Worm (Caenorhabditis elegans) whole organism, L2 larva: ENCODE data around the gene ZK666.11.

Source experiments
- C34F6.9 ChIP-seq: fragments of 150-350 bp; optimal IDR thresholded peaks from 2 replicates; lab custom pipeline; 2014; ENCODE audit warnings: missing biosample characterization, missing genetic modification characterization
- F13H6.1 ChIP-seq: sonication (generic microtip); optimal IDR thresholded peaks from 2 replicates; lab custom pipeline; 2016; ENCODE audit warnings: missing genetic modification characterization, missing compliant biosample characterization
- R02D3.7 ChIP-seq: fragments of 150-350 bp; optimal IDR thresholded peaks from 2 replicates; lab custom pipeline; 2014; ENCODE audit warnings: missing biosample characterization, missing genetic modification characterization
- Y55F3AM.14 ChIP-seq: fragments of 200-800 bp; sonication (Bioruptor generic); optimal IDR thresholded peaks from 2 replicates; lab custom pipeline; 2018; ENCODE audit warnings: mild to moderate bottlenecking, missing genetic modification characterization, missing compliant biosample characterization
- ZK546.5 ChIP-seq: sonication (generic microtip); optimal IDR thresholded peaks from 2 replicates; lab custom pipeline; 2017; ENCODE audit warnings: missing biosample characterization, missing genetic modification characterization
- ceh-82 ChIP-seq: fragments of 150-350 bp; optimal IDR thresholded peaks from 2 replicates; lab custom pipeline; 2014; ENCODE audit warnings: missing biosample characterization, missing genetic modification characterization
- egl-27 ChIP-seq: sonication (generic microtip); optimal IDR thresholded peaks from 3 replicates; lab custom pipeline; 2017; ENCODE audit warnings: missing biosample characterization, missing genetic modification reagents, missing genetic modification characterization
- gmeb-1 ChIP-seq: fragments of 150-350 bp; optimal IDR thresholded peaks from 2 replicates; lab custom pipeline; 2014; ENCODE audit warnings: missing biosample characterization, missing genetic modification characterization
- lin-11 ChIP-seq: fragments of 150-350 bp; sonication (generic microtip); optimal IDR thresholded peaks from 2 replicates; lab custom pipeline; 2014; ENCODE audit warnings: missing biosample characterization, missing genetic modification characterization, inconsistent platforms, mixed read lengths
- lin-39 ChIP-seq: fragments of 150-350 bp; optimal IDR thresholded peaks from 2 replicates; lab custom pipeline; 2014; ENCODE audit warnings: missing biosample characterization, missing genetic modification reagents, missing genetic modification characterization
- mab-5 ChIP-seq: fragments of 150-350 bp; optimal IDR thresholded peaks from 2 replicates; lab custom pipeline; 2014; ENCODE audit warnings: missing biosample characterization, missing genetic modification characterization
- nhr-11 ChIP-seq: fragments of 150-350 bp; optimal IDR thresholded peaks from 2 replicates; lab custom pipeline; 2014; ENCODE audit warnings: missing biosample characterization, missing genetic modification characterization
- nhr-129 ChIP-seq: fragments of 150-350 bp; optimal IDR thresholded peaks from 2 replicates; lab custom pipeline; 2014; ENCODE audit warnings: missing biosample characterization, missing genetic modification characterization
- nhr-237 ChIP-seq: fragments of 150-350 bp; optimal IDR thresholded peaks from 2 replicates; lab custom pipeline; 2014; ENCODE audit warnings: missing biosample characterization, missing genetic modification characterization
- nhr-6 ChIP-seq: fragments of 150-350 bp; optimal IDR thresholded peaks from 2 replicates; lab custom pipeline; 2014; ENCODE audit warnings: missing biosample characterization, missing genetic modification characterization
- nhr-77 ChIP-seq: fragments of 150-350 bp; optimal IDR thresholded peaks from 2 replicates; lab custom pipeline; 2014; ENCODE audit warnings: missing biosample characterization, missing genetic modification characterization
- sem-4 ChIP-seq: fragments of 150-350 bp; optimal IDR thresholded peaks from 2 replicates; lab custom pipeline; 2014; ENCODE audit warnings: missing biosample characterization, missing genetic modification reagents, missing genetic modification characterization
- skn-1 ChIP-seq: sonication (generic microtip); optimal IDR thresholded peaks from 2 replicates; lab custom pipeline; 2017; ENCODE audit warnings: missing biosample characterization, missing genetic modification characterization
- sma-9 ChIP-seq, 2 experiments: fragments of 150-350 bp in 1 of 2; sonication (generic microtip) in 1 of 2; optimal IDR thresholded peaks; 2 replicates each; lab custom pipeline; 2014 to 2016; ENCODE audit warnings: missing genetic modification characterization in 2 of 2, mild to moderate bottlenecking in 1 of 2, missing biosample characterization in 1 of 2, missing compliant biosample characterization in 1 of 2, missing genetic modification reagents in 1 of 2, moderate library complexity in 1 of 2
- unc-62 ChIP-seq: fragments of 150-350 bp; optimal IDR thresholded peaks from 2 replicates; lab custom pipeline; 2014; ENCODE audit warnings: missing biosample characterization, missing genetic modification reagents, missing genetic modification characterization
- ztf-1 ChIP-seq: fragments of 200-800 bp; sonication (Bioruptor generic); conservative IDR thresholded peaks from 2 replicates; pipeline ENCODE4 v1.3.6; 2022; ENCODE audit warnings: missing genetic modification characterization, missing compliant biosample characterization

ZK666.11 gene

DNA sequence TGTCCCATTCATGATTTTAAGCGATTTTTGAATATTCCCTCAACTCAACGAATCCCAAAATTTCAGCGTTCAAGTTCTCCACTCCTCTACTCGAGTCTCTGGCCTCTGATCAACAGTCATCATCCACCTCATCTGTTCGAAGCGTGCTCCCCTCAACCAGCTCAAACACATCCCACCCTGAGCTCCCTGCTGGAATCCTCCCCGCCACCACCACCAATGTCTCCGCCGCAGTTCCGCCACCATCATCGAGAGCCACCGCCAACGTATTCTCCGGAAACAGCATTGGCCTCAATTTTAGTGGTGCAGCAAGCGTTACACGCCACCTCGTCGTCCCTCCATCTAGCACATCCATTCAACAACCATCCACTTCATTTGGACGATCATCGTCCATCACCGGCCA, 49.3 kb downstream of the ZK666.11 start:
- TF ChIP-seq lin-39 (tag; lab: Kevin White, UChicago) (no peak), unc-62 (GFP tag; lab: Kevin White, UChicago) (no peak), ztf-1 (GFP tag; lab: Robert Waterston, UW) (no peak), ZK546.5 (tag; lab: Kevin White, UChicago) (no peak), C34F6.9 (no peak), nhr-11 (tag; lab: Kevin White, UChicago) (no peak), sem-4 (no peak), mab-5 (tag; lab: Kevin White, UChicago) (no peak), egl-27 (tag; lab: Kevin White, UChicago) (no peak), nhr-129 (no peak), nhr-237 (tag; lab: Kevin White, UChicago) (no peak), R02D3.7 (no peak), nhr-6 (tag; lab: Kevin White, UChicago) (no peak)

DNA sequence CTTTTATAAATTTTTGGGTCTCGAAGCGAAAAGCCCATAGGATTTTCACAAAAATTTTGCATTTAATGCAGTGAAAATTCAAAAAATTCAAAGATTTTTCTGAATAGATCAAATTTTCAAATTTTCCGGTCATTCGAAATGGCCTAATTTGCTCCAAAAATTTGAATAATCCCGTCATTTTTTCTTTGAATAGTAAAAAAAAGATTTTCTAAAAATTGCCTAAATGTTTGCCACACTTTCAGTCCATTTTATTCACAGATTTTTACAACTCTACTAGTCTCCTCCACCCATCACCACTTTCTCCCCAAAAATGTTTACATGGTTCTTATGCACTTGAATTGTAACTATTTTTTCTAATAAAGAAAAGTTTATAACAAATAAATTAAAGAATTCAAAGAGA, 51.7 kb downstream of the ZK666.11 start:
- TF ChIP-seq ztf-1 (GFP tag; lab: Robert Waterston, UW), result no peak
- TF ChIP-seq skn-1 (tag; lab: Kevin White, UChicago), result no peak
- TF ChIP-seq ceh-82 (tag; lab: Kevin White, UChicago), result no peak
- no peak for TF ChIP-seq sma-9 (GFP tag; optimal IDR thresholded peaks at IDR 0.05; lab: Kevin White, UChicago)
- TF ChIP-seq sma-9 (tag; optimal IDR thresholded peaks at IDR 0.05; lab: Kevin White, UChicago), result no peak
- no peak for TF ChIP-seq F13H6.1 (tag; lab: Kevin White, UChicago)
- TF ChIP-seq Y55F3AM.14 (GFP tag; lab: Kevin White, UChicago), result no peak
- TF ChIP-seq lin-11 (tag; lab: Kevin White, UChicago), result no peak
- TF ChIP-seq nhr-6 (tag; lab: Kevin White, UChicago), result no peak
- TF ChIP-seq nhr-77 (tag; lab: Kevin White, UChicago), result no peak
- TF ChIP-seq gmeb-1, result no peak
